Fruit fly (Drosophila melanogaster): Measurements from ENCODE around the gene fan.

DNA sequence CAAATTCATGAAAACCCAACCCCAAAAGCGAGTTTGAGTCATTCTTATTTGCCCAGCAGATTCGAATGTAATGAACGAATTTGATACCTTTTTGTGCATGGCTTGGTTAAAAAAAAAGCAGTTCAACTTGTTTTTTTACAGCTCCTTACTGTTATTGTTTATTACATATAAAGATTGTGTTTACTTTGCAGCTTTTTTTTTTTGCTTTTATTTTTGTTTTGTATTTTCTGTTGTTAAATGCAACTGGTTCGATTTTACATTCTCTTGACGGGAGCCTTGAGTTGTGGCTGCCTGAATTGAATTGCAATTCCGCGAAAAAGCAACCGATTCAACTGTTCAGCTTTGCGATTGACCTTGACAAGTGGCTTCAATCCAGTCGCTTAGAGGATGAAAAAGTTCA is 45.6 kb downstream of the fan start:
- TF ChIP-seq CG8478 (optimal IDR thresholded peaks at IDR 0.05), result no peak
- TF ChIP-seq psq (optimal IDR thresholded peaks at IDR 0.05), result no peak
- TF ChIP-seq usp (GFP tag; optimal IDR thresholded peaks at IDR 0.05), result no peak
- no peak for TF ChIP-seq Dll (optimal IDR thresholded peaks at IDR 0.05)
- no peak for TF ChIP-seq pan (optimal IDR thresholded peaks at IDR 0.05)
- no peak for TF ChIP-seq EcR (GFP tag; optimal IDR thresholded peaks at IDR 0.05)
